Worm (Caenorhabditis elegans) whole organism, L1 larva: Measurements from ENCODE around the gene C47D2.1.

ENCODE experiments used
- C16A3.4 ChIP-seq: fragments of 150-350 bp; optimal IDR thresholded peaks from 2 replicates; lab custom pipeline; 2014; ENCODE audit warnings: missing biosample characterization, missing genetic modification characterization
- F16B12.6 ChIP-seq: fragments of 150-350 bp; optimal IDR thresholded peaks from 2 replicates; lab custom pipeline; 2014; ENCODE audit warnings: missing biosample characterization, missing genetic modification characterization
- Y116A8C.19 ChIP-seq: sonication (generic microtip); optimal IDR thresholded peaks from 2 replicates; lab custom pipeline; 2016; ENCODE audit warnings: missing compliant biosample characterization, missing genetic modification characterization, borderline replicate concordance
- aha-1 ChIP-seq: fragments of 150-350 bp; optimal IDR thresholded peaks from 2 replicates; lab custom pipeline; 2014; ENCODE audit warnings: missing biosample characterization, missing genetic modification characterization
- alr-1 ChIP-seq: fragments of 200-800 bp; sonication (Bioruptor generic); optimal IDR thresholded peaks from 2 replicates; lab custom pipeline; 2018; ENCODE audit warnings: borderline replicate concordance, mild to moderate bottlenecking, missing genetic modification characterization, missing compliant biosample characterization
- ceh-63 ChIP-seq: fragments of 200-800 bp; sonication (Bioruptor generic); optimal IDR thresholded peaks from 2 replicates; lab custom pipeline; 2018; ENCODE audit warnings: mild to moderate bottlenecking, missing genetic modification characterization, missing compliant biosample characterization
- ceh-8 ChIP-seq: fragments of 200-800 bp; sonication (Bioruptor generic); optimal IDR thresholded peaks from 2 replicates; lab custom pipeline; 2018; ENCODE audit warnings: mild to moderate bottlenecking, missing genetic modification characterization, moderate library complexity, missing compliant biosample characterization
- ceh-82 ChIP-seq, 3 experiments: fragments of 150-350 bp in 1 of 3; sonication (generic microtip) in 2 of 3; optimal IDR thresholded peaks; 2 replicates each; lab custom pipeline; 2014 to 2017; ENCODE audit warnings: missing biosample characterization in 3 of 3, missing genetic modification characterization in 3 of 3
- ces-1 ChIP-seq: fragments of 150-350 bp; optimal IDR thresholded peaks from 2 replicates; lab custom pipeline; 2014; ENCODE audit warnings: missing biosample characterization, missing genetic modification reagents, missing genetic modification characterization
- dsc-1 ChIP-seq: sonication (generic microtip); optimal IDR thresholded peaks from 2 replicates; lab custom pipeline; 2016; ENCODE audit warnings: mild to moderate bottlenecking, missing genetic modification characterization, missing compliant biosample characterization
- efl-3 ChIP-seq: fragments of 200-800 bp; sonication (Bioruptor generic); optimal IDR thresholded peaks from 2 replicates; lab custom pipeline; 2018; ENCODE audit warnings: mild to moderate bottlenecking, missing genetic modification characterization, missing compliant biosample characterization
- egl-13 ChIP-seq: sonication (generic microtip); optimal IDR thresholded peaks from 2 replicates; lab custom pipeline; 2016; ENCODE audit warnings: missing genotype, missing genetic modification reagents, missing genetic modification characterization, missing compliant biosample characterization
- ets-5 ChIP-seq: fragments of 200-800 bp; sonication (Bioruptor generic); IDR thresholded peaks from 2 replicates; pipeline ENCODE4 v1.3.6; 2022; ENCODE audit warnings: missing genetic modification characterization, missing compliant biosample characterization
- fkh-4 ChIP-seq: sonication (generic microtip); optimal IDR thresholded peaks from 2 replicates; lab custom pipeline; 2016; ENCODE audit warnings: missing compliant biosample characterization, missing genetic modification characterization, borderline replicate concordance
- fos-1 ChIP-seq: fragments of 150-350 bp; optimal IDR thresholded peaks from 2 replicates; lab custom pipeline; 2014; ENCODE audit warnings: missing biosample characterization, missing genetic modification characterization
- grh-1 ChIP-seq: fragments of 200-800 bp; sonication (Bioruptor generic); IDR thresholded peaks from 2 replicates; pipeline ENCODE4 v1.3.6; 2022; ENCODE audit warnings: missing genetic modification reagents, missing genetic modification characterization, missing compliant biosample characterization
- hlh-17 ChIP-seq: fragments of 200-800 bp; sonication (Bioruptor generic); optimal IDR thresholded peaks from 2 replicates; lab custom pipeline; 2018; ENCODE audit warnings: missing genetic modification characterization, mild to moderate bottlenecking, missing compliant biosample characterization, moderate library complexity, borderline replicate concordance
- isw-1 ChIP-seq: fragments of 200-800 bp; sonication (Bioruptor generic); IDR thresholded peaks from 2 replicates; pipeline ENCODE4 v1.3.6; 2022; ENCODE audit warnings: missing genetic modification characterization, missing compliant biosample characterization
- jun-1 ChIP-seq: fragments of 150-350 bp; optimal IDR thresholded peaks from 2 replicates; lab custom pipeline; 2014; ENCODE audit warnings: missing biosample characterization, missing genetic modification reagents, missing genetic modification characterization
- lin-13 ChIP-seq: fragments of 150-350 bp; optimal IDR thresholded peaks from 2 replicates; lab custom pipeline; 2014; ENCODE audit warnings: missing biosample characterization, missing genetic modification reagents, missing genetic modification characterization
- lin-14 ChIP-seq: fragments of 200-800 bp; sonication (Bioruptor generic); optimal IDR thresholded peaks from 2 replicates; lab custom pipeline; 2018; ENCODE audit warnings: mild to moderate bottlenecking, missing genetic modification characterization, moderate library complexity, missing compliant biosample characterization
- lin-15B ChIP-seq: fragments of 150-350 bp; sonication (generic microtip); optimal IDR thresholded peaks from 3 replicates; lab custom pipeline; 2014; ENCODE audit warnings: missing biosample characterization, missing genetic modification characterization
- lin-35 ChIP-seq, 2 experiments: fragments of 150-350 bp; optimal IDR thresholded peaks; 2 replicates each; lab custom pipeline; 2014; ENCODE audit warnings: missing biosample characterization in 2 of 2, missing genetic modification characterization in 2 of 2, missing genetic modification reagents in 2 of 2
- mab-9 ChIP-seq: fragments of 200-800 bp; sonication (Bioruptor generic); IDR thresholded peaks from 2 replicates; pipeline ENCODE4 v1.3.6; 2022; ENCODE audit warnings: missing genetic modification reagents, missing genetic modification characterization, missing compliant biosample characterization
- mep-1 ChIP-seq: fragments of 150-350 bp; optimal IDR thresholded peaks from 2 replicates; lab custom pipeline; 2014; ENCODE audit warnings: missing biosample characterization, missing genetic modification characterization
- nhr-12 ChIP-seq: sonication (generic microtip); optimal IDR thresholded peaks from 2 replicates; lab custom pipeline; 2017; ENCODE audit warnings: missing biosample characterization, missing genetic modification characterization
- nhr-20 ChIP-seq: sonication (generic microtip); optimal IDR thresholded peaks from 2 replicates; lab custom pipeline; 2016; ENCODE audit warnings: mild to moderate bottlenecking, missing genetic modification characterization, missing compliant biosample characterization
- nhr-28 ChIP-seq: fragments of 150-350 bp; optimal IDR thresholded peaks from 2 replicates; lab custom pipeline; 2014; ENCODE audit warnings: missing biosample characterization, missing genetic modification characterization
- nhr-47 ChIP-seq: sonication (generic microtip); optimal IDR thresholded peaks from 2 replicates; lab custom pipeline; 2016; ENCODE audit warnings: mild to moderate bottlenecking, missing genetic modification characterization, moderate library complexity, missing compliant biosample characterization
- nhr-77 ChIP-seq: fragments of 150-350 bp; optimal IDR thresholded peaks from 2 replicates; lab custom pipeline; 2014; ENCODE audit warnings: missing biosample characterization, missing genetic modification characterization
- nhr-84 ChIP-seq: sonication (generic microtip); optimal IDR thresholded peaks from 2 replicates; lab custom pipeline; 2017; ENCODE audit warnings: missing biosample characterization, missing genetic modification characterization
- nhr-85 ChIP-seq: sonication (generic microtip); peaks from one replicate; lab custom pipeline; 2016; ENCODE audit warnings: missing genetic modification characterization, inconsistent platforms, missing compliant biosample characterization
- pax-3 ChIP-seq: fragments of 200-800 bp; sonication (Bioruptor generic); optimal IDR thresholded peaks from 2 replicates; lab custom pipeline; 2018; ENCODE audit warnings: mild to moderate bottlenecking, missing genetic modification characterization, moderate library complexity, missing compliant biosample characterization
- rnt-1 ChIP-seq: sonication (generic microtip); optimal IDR thresholded peaks from 2 replicates; lab custom pipeline; 2016; ENCODE audit warnings: mild to moderate bottlenecking, missing genetic modification characterization, moderate library complexity, missing compliant biosample characterization
- skn-1 ChIP-seq: fragments of 150-350 bp; optimal IDR thresholded peaks from 2 replicates; lab custom pipeline; 2014; ENCODE audit warnings: missing biosample characterization, missing genetic modification characterization
- snpc-4 ChIP-seq: fragments of 150-350 bp; optimal IDR thresholded peaks from 2 replicates; lab custom pipeline; 2014; ENCODE audit warnings: missing biosample characterization, missing genetic modification characterization
- snu-23 ChIP-seq: sonication (generic microtip); optimal IDR thresholded peaks from 2 replicates; lab custom pipeline; 2016; ENCODE audit warnings: missing genetic modification characterization, missing compliant biosample characterization
- sox-4 ChIP-seq: sonication (generic microtip); optimal IDR thresholded peaks from 2 replicates; lab custom pipeline; 2016; ENCODE audit warnings: missing genetic modification characterization, missing compliant biosample characterization
- sptf-1 ChIP-seq: fragments of 150-350 bp; optimal IDR thresholded peaks from 2 replicates; lab custom pipeline; 2014; ENCODE audit warnings: missing biosample characterization, missing genetic modification characterization
- swsn-7 ChIP-seq: sonication (generic microtip); optimal IDR thresholded peaks from 2 replicates; lab custom pipeline; 2016; ENCODE audit warnings: missing genetic modification characterization, missing compliant biosample characterization
- unc-30 ChIP-seq: sonication (generic microtip); optimal IDR thresholded peaks from 2 replicates; lab custom pipeline; 2017; ENCODE audit warnings: missing biosample characterization, missing genetic modification characterization
- unc-86 ChIP-seq: sonication (generic microtip); optimal IDR thresholded peaks from 2 replicates; lab custom pipeline; 2016; ENCODE audit warnings: missing genetic modification characterization, missing compliant biosample characterization
- unc-98 ChIP-seq: fragments of 200-800 bp; sonication (Bioruptor generic); IDR thresholded peaks from 2 replicates; pipeline ENCODE4 v1.3.6; 2022; ENCODE audit warnings: missing genetic modification characterization, missing compliant biosample characterization
- zag-1 ChIP-seq: fragments of 150-350 bp; optimal IDR thresholded peaks from 2 replicates; lab custom pipeline; 2014; ENCODE audit warnings: missing biosample characterization, missing genetic modification characterization
- zip-4 ChIP-seq: fragments of 200-800 bp; sonication (Bioruptor generic); optimal IDR thresholded peaks from 2 replicates; lab custom pipeline; 2018; ENCODE audit warnings: mild to moderate bottlenecking, missing genetic modification characterization, moderate library complexity, missing compliant biosample characterization

The C47D2.1 gene

DNA sequence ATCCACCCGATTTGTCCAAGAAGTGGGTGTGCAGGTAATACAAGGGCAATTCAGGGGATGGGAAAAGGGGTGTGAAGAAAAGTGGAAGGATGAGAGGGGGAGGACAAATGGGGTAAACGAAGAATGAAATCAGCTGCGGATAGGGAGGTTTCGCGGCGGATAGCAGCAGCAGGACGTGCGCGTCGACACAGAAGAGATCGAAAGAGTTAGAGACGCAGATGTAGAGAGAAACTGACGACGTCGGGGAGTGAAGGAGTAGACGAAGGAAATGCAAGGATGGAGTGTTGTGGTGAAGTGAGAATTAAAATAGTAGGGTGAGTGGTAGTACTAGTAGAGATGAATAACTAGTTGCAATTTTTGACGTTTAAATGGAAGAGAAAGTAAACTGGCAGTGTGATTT is 37.4 kb downstream of the C47D2.1 start, which contains the start of gene M60.6 (continued):
- TF ChIP-seq dsc-1 (no peak), nhr-85 (tag; lab: Kevin White, UChicago) (peak; percentile 87), snpc-4 (tag; lab: Kevin White, UChicago) (no peak), lin-14 (GFP tag; lab: Kevin White, UChicago) (peak; percentile 84), fkh-4 (tag; lab: Kevin White, UChicago) (no peak), snu-23 (GFP tag; lab: Kevin White, UChicago) (peak; percentile 61), mab-9 (GFP tag; lab: Robert Waterston, UW) (no peak), ceh-82 (tag; optimal IDR thresholded peaks at IDR 0.05; lab: Kevin White, UChicago) (peak in 1 of 3 experiments; percentile 73), unc-86 (no peak), mep-1 (tag; lab: Kevin White, UChicago) (peak; percentile 64), nhr-84 (tag; lab: Kevin White, UChicago) (no peak), fos-1 (tag; lab: Kevin White, UChicago) (peak; percentile 16), pax-3 (tag; lab: Kevin White, UChicago) (no peak), isw-1 (GFP tag; lab: Robert Waterston, UW) (peak; percentile 21; the same call in 1 of the 2 replicates), aha-1 (no peak), grh-1 (GFP tag; lab: Robert Waterston, UW) (0 out of 2 replicates have a peak, but pooled peaks have one; percentile 22), sptf-1 (tag; lab: Kevin White, UChicago) (no peak), nhr-28 (tag; lab: Kevin White, UChicago) (no peak), ceh-63 (no peak), C16A3.4 (tag; lab: Kevin White, UChicago) (no peak), Y116A8C.19 (tag; lab: Kevin White, UChicago) (no peak), hlh-17 (no peak), nhr-47 (tag; lab: Kevin White, UChicago) (peak; percentile 60), unc-30 (tag; lab: Kevin White, UChicago) (no peak), egl-13 (tag; lab: Kevin White, UChicago) (peak; percentile 32), skn-1 (peak; percentile 7), swsn-7 (tag; lab: Kevin White, UChicago) (peak; percentile 49), nhr-12 (no peak), zag-1 (no peak), efl-3 (no peak), ets-5 (GFP tag; lab: Robert Waterston, UW) (no peak), lin-13 (no peak), sox-4 (peak; percentile 29), nhr-77 (tag; lab: Kevin White, UChicago) (no peak), F16B12.6 (no peak), ces-1 (GFP tag; lab: Kevin White, UChicago) (no peak), jun-1 (tag; lab: Kevin White, UChicago) (no peak), rnt-1 (tag; lab: Kevin White, UChicago) (peak; percentile 7), ceh-8 (GFP tag; lab: Kevin White, UChicago) (no peak), alr-1 (tag; lab: Kevin White, UChicago) (no peak), unc-98 (GFP tag; lab: Robert Waterston, UW) (no peak), zip-4 (GFP tag; lab: Kevin White, UChicago) (no peak), nhr-20 (peak; percentile 48), lin-35 (GFP tag; optimal IDR thresholded peaks at IDR 0.05; lab: Kevin White, UChicago) (peak; percentile 4 to 5), lin-15B (tag; lab: Kevin White, UChicago) (no peak)
- TF ChIP-seq, all 84 proteins: peak for 27
